Worm (Caenorhabditis elegans): Measurements from ENCODE around the gene srd-10.

srd-10 gene

DNA sequence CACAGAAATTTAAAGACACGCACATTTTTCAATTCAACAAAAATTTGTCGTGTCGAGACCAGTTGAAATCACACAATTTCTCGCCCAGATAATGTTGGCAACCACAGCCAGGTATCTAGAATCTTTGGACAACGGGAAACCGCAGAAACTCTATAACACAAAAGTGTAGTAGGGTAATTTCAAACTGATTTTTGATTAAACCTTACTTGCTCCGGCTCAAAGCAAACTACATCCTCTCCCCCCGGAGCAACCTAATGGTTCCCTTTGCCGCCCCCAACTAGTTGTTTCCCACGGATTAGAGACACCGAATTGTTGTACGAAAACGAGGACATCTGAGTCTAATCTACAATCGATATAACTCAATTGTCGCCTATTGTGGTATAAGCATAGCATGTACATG is 20.5 kb upstream of the srd-10 start:
- no peak for TF ChIP-seq lin-13 (tag; optimal IDR thresholded peaks at IDR 0.05)
- no peak for TF ChIP-seq zip-8 (tag; optimal IDR thresholded peaks at IDR 0.05)
- TF ChIP-seq unc-39 (tag; optimal IDR thresholded peaks at IDR 0.05) = no peak
- no peak for TF ChIP-seq nhr-12 (tag; optimal IDR thresholded peaks at IDR 0.05)
- peak; percentile 62 for TF ChIP-seq ces-1 (GFP tag; optimal IDR thresholded peaks at IDR 0.05)
- TF ChIP-seq lin-32 (GFP tag; optimal IDR thresholded peaks at IDR 0.05) = no peak
- no peak for TF ChIP-seq sem-2 (GFP tag; optimal IDR thresholded peaks at IDR 0.05)
- no peak for TF ChIP-seq ceh-83 (GFP tag; optimal IDR thresholded peaks at IDR 0.05)

DNA sequence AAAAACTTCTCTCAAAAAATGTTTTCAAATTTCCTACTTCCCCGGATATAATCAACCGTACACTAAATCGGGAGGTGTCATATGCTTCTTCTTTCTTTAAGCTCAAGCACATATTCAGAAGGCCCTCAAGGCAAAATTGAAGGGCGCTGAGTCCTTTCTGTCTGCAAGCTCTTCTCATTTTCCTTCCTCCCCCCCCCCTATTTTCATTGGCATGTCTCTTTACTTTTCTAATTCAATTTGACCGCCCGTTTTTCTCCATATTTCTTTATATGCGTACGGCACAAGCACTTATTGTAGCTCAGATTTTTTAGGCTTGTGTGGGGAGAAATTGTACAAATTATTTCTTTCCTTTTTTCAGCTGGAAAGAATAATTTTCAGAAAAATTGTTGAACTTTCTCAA is 19.3 kb upstream of the srd-10 start:
- TF ChIP-seq unc-120 (tag; optimal IDR thresholded peaks at IDR 0.05; ENCODE audit: poor library complexity, severe bottlenecking) (no peak), elt-1 (tag; optimal IDR thresholded peaks at IDR 0.05; ENCODE audit: borderline replicate concordance, insufficient read depth) (no peak), blmp-1 (tag; optimal IDR thresholded peaks at IDR 0.05) (no peak), mls-2 (tag; optimal IDR thresholded peaks at IDR 0.05) (no peak), mab-5 (tag; optimal IDR thresholded peaks at IDR 0.05) (no peak), ces-1 (GFP tag; optimal IDR thresholded peaks at IDR 0.05) (peak; percentile 64), lin-13 (tag; optimal IDR thresholded peaks at IDR 0.05) (no peak), unc-62 (GFP tag; optimal IDR thresholded peaks at IDR 0.05) (no peak)

DNA sequence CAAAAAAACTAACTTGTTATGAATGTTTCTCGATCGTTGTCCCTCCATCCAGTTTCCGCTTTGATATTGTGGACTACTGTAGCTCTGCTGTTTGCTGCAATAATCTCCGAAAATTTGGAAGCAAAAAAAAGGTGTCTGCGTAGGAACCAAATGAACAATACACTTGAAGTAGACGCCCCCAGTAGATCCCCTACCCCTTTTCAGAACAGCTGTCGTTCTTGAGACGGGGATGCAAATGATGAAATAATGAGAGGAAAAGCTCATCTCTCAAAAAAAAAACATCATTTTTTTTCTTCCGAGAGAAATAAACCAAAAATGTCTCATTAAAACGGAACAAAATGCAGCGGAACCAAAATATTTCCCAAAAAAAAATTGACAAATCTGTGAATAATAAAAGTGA is 17.4 kb upstream of the srd-10 start:
- TF ChIP-seq nhr-237 (tag; optimal IDR thresholded peaks at IDR 0.05) (no peak), unc-62 (GFP tag; optimal IDR thresholded peaks at IDR 0.05) (no peak), hlh-1 (tag; optimal IDR thresholded peaks at IDR 0.05) (peak; percentile 86), nhr-76 (tag; optimal IDR thresholded peaks at IDR 0.05) (no peak), lsy-2 (tag; optimal IDR thresholded peaks at IDR 0.05) (no peak), mab-5 (tag; optimal IDR thresholded peaks at IDR 0.05) (no peak)

ce11 chrIV:13559020-13559419 is 15.8 kb upstream of the srd-10 start:
- TF ChIP-seq blmp-1 (tag; optimal IDR thresholded peaks at IDR 0.05) (no peak), nhr-28 (tag; optimal IDR thresholded peaks at IDR 0.05) (no peak), ceh-39 (tag; optimal IDR thresholded peaks at IDR 0.05) (no peak), ces-1 (GFP tag; optimal IDR thresholded peaks at IDR 0.05) (no peak), nhr-12 (tag; optimal IDR thresholded peaks at IDR 0.05) (no peak), tbx-8 (GFP tag; optimal IDR thresholded peaks at IDR 0.05) (no peak), zip-8 (tag; optimal IDR thresholded peaks at IDR 0.05) (no peak), drap-1 (GFP tag; optimal IDR thresholded peaks at IDR 0.05) (no peak), flh-1 (GFP tag; optimal IDR thresholded peaks at IDR 0.05) (no peak), mls-2 (tag; optimal IDR thresholded peaks at IDR 0.05) (no peak), mep-1 (tag; optimal IDR thresholded peaks at IDR 0.05) (no peak), ham-2 (GFP tag; optimal IDR thresholded peaks at IDR 0.05) (no peak), elt-1 (tag; optimal IDR thresholded peaks at IDR 0.05; ENCODE audit: borderline replicate concordance, insufficient read depth) (no peak), elt-3 (tag; optimal IDR thresholded peaks at IDR 0.05) (no peak), hlh-1 (tag; optimal IDR thresholded peaks at IDR 0.05) (no peak), lin-13 (tag; optimal IDR thresholded peaks at IDR 0.05) (no peak), mab-5 (tag; optimal IDR thresholded peaks at IDR 0.05) (no peak), ceh-83 (GFP tag; optimal IDR thresholded peaks at IDR 0.05) (no peak), sptf-1 (tag; optimal IDR thresholded peaks at IDR 0.05) (no peak)

ce11 chrIV:13561629-13562028 is 13.2 kb upstream of the srd-10 start, which contains the start of the genes Y45F10B.13 and qui-1:
Gene Y45F10B.13, minus strand, starts transcription at chrIV:13561729.
Gene qui-1, plus strand, starts transcription at chrIV:13561861.
- TF ChIP-seq ces-1 (GFP tag; optimal IDR thresholded peaks at IDR 0.05) (peak; percentile 1), bed-3 (GFP tag; optimal IDR thresholded peaks at IDR 0.05) (no peak), unc-120 (tag; optimal IDR thresholded peaks at IDR 0.05; ENCODE audit: poor library complexity, severe bottlenecking) (peak; percentile 56)

ce11 chrIV:13564284-13564683 is 10.5 kb upstream of the srd-10 start:
- TF ChIP-seq blmp-1 (tag; optimal IDR thresholded peaks at IDR 0.05) (no peak), pha-4 (tag; optimal IDR thresholded peaks at IDR 0.05) (no peak), unc-120 (tag; optimal IDR thresholded peaks at IDR 0.05; ENCODE audit: poor library complexity, severe bottlenecking) (no peak), ces-1 (GFP tag; optimal IDR thresholded peaks at IDR 0.05) (peak; percentile 67), cnd-1 (tag; optimal IDR thresholded peaks at IDR 0.05) (no peak), elt-3 (tag; optimal IDR thresholded peaks at IDR 0.05) (no peak), lin-32 (GFP tag; optimal IDR thresholded peaks at IDR 0.05) (no peak)
